Fruit fly (Drosophila melanogaster) whole organism, adult: ENCODE measurements around the gene CycT.

Experiments
- CG11617 ChIP-seq: fragments of 200-800 bp; sonication (Bioruptor generic); optimal IDR thresholded peaks from 2 replicates; lab custom pipeline; 2017; ENCODE audit warnings: mild to moderate bottlenecking, missing biosample characterization, missing genetic modification reagents, missing genetic modification characterization
- CG12768 ChIP-seq: fragments of 200-800 bp; sonication (Bioruptor generic); optimal IDR thresholded peaks from 2 replicates; lab custom pipeline; 2017; ENCODE audit warnings: missing biosample characterization, missing genetic modification characterization, mild to moderate bottlenecking, moderate library complexity, missing genetic modification reagents
- CG14711 ChIP-seq: fragments of 200-800 bp; sonication (Bioruptor generic); optimal IDR thresholded peaks from 2 replicates; lab custom pipeline; 2018; ENCODE audit warnings: missing biosample characterization, mild to moderate bottlenecking, missing genetic modification characterization, moderate library complexity
- CG1620 ChIP-seq: fragments of 200-800 bp; sonication (Bioruptor generic); optimal IDR thresholded peaks from 2 replicates; lab custom pipeline; 2016; ENCODE audit warnings: missing biosample characterization, missing genetic modification characterization
- CG33017 ChIP-seq: fragments of 200-800 bp; sonication (Bioruptor generic); optimal IDR thresholded peaks from 2 replicates; lab custom pipeline; 2018; ENCODE audit warnings: missing biosample characterization, mild to moderate bottlenecking, missing genetic modification characterization, moderate library complexity
- CG5204 ChIP-seq: fragments of 200-800 bp; sonication (Bioruptor generic); optimal IDR thresholded peaks from 2 replicates; lab custom pipeline; 2016; ENCODE audit warnings: missing biosample characterization, missing genetic modification characterization
- CG7045 ChIP-seq: fragments of 200-800 bp; sonication (Bioruptor generic); optimal IDR thresholded peaks from 2 replicates; lab custom pipeline; 2017; ENCODE audit warnings: missing biosample characterization, mild to moderate bottlenecking, missing genetic modification characterization
- CG7101 ChIP-seq: fragments of 200-800 bp; sonication (Bioruptor generic); optimal IDR thresholded peaks from 2 replicates; lab custom pipeline; 2018; ENCODE audit warnings: missing biosample characterization, mild to moderate bottlenecking, missing genetic modification characterization, moderate library complexity
- Clk ChIP-seq: fragments of 200-800 bp; sonication (Bioruptor generic); optimal IDR thresholded peaks from 2 replicates; lab custom pipeline; 2017; ENCODE audit warnings: missing biosample characterization, missing genetic modification characterization
- Crg-1 ChIP-seq: fragments of 200-800 bp; sonication (Bioruptor generic); optimal IDR thresholded peaks from 2 replicates; lab custom pipeline; 2016; ENCODE audit warnings: missing biosample characterization, missing genetic modification characterization
- Hr96 ChIP-seq: fragments of 200-800 bp; sonication (Bioruptor generic); optimal IDR thresholded peaks from 2 replicates; lab custom pipeline; 2016; ENCODE audit warnings: missing biosample characterization, missing genetic modification characterization
- Mnt ChIP-seq: fragments of 200-800 bp; sonication (Bioruptor generic); optimal IDR thresholded peaks from 2 replicates; lab custom pipeline; 2016; ENCODE audit warnings: missing biosample characterization, mild to moderate bottlenecking, missing genetic modification characterization
- bab1 ChIP-seq: fragments of 200-800 bp; sonication (Bioruptor generic); optimal IDR thresholded peaks from 3 replicates; lab custom pipeline; 2019; ENCODE audit warnings: missing biosample characterization, mild to moderate bottlenecking, missing genetic modification characterization, moderate library complexity
- cic ChIP-seq: fragments of 200-800 bp; sonication (Bioruptor generic); optimal IDR thresholded peaks from 2 replicates; lab custom pipeline; 2017; ENCODE audit warnings: missing biosample characterization, mild to moderate bottlenecking, missing genetic modification characterization, moderate library complexity
- cnc ChIP-seq, 2 experiments: fragments of >200 bp; optimal IDR thresholded peaks; 2 replicates each; lab custom pipeline; 2017
- kay ChIP-seq: fragments of 200-800 bp; sonication (Bioruptor generic); peaks from one replicate; lab custom pipeline; 2016; ENCODE audit warnings: missing biosample characterization, missing genetic modification characterization, borderline replicate concordance
- ovo ChIP-seq: fragments of 200-800 bp; sonication (Bioruptor generic); optimal IDR thresholded peaks from 2 replicates; lab custom pipeline; 2016; ENCODE audit warnings: missing biosample characterization, missing genetic modification characterization
- pad ChIP-seq: fragments of 200-800 bp; sonication (Bioruptor generic); optimal IDR thresholded peaks from 3 replicates; lab custom pipeline; 2017; ENCODE audit warnings: missing biosample characterization, missing genetic modification characterization, mild to moderate bottlenecking, moderate library complexity, missing genetic modification reagents
- tj ChIP-seq: fragments of 200-800 bp; sonication (Bioruptor generic); optimal IDR thresholded peaks from 3 replicates; lab custom pipeline; 2017; ENCODE audit warnings: missing biosample characterization, mild to moderate bottlenecking, missing genetic modification characterization, moderate library complexity
- toe ChIP-seq: fragments of 200-800 bp; sonication (Bioruptor generic); optimal IDR thresholded peaks from 2 replicates; lab custom pipeline; 2016; ENCODE audit warnings: missing biosample characterization, missing genetic modification characterization

Gene CycT

DNA sequence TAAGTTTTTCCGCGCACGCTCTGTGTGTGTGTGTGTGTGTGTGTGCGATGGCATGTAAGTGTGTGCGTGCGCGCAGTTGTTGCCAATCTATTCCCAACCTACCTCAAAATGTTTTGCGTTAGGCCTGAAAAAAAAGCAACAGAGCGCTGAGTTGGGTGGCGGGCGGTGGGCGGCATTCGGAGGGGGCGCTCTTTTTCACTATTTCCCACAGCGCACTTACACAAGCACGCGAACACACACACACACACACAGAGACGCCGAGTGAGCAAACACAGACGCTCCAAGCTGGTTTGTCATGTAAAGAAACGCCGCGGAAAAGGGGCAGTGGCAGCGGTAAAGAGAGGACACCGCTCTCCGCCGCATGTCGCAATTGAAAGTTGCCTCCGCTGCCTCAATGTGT lies 14.5 kb upstream of the CycT start:
- TF ChIP-seq tj (GFP tag; lab: Kevin White, UChicago), result peak; percentile 21
- peak; percentile 30 for TF ChIP-seq CG12768 (GFP tag; lab: Kevin White, UChicago)
- peak; percentile 34 for TF ChIP-seq cic (GFP tag; lab: Kevin White, UChicago)
- TF ChIP-seq CG7045 (GFP tag; lab: Kevin White, UChicago), result peak; percentile 7
- no peak for TF ChIP-seq CG11617 (GFP tag; lab: Kevin White, UChicago)

DNA sequence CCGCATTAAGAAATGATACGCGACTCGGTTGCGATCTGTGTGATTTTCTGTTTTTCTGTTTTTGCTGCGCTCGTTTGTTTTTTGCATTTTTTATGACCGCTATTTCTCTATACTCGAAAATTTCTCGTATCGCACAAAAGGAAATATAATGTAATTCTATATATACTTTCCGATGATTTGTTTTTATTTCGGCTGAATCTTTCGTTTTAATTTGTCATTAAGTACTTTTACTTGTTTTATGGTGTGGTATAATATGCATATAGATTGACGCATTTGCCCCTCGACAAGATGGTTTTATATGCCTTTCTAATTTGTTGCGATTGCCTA lies 12.9 kb upstream of the CycT start:
- TF ChIP-seq Clk (GFP tag; lab: Kevin White, UChicago), result no peak
- no peak for TF ChIP-seq CG7045 (GFP tag; lab: Kevin White, UChicago)
- TF ChIP-seq CG12768 (GFP tag; lab: Kevin White, UChicago), result no peak
- no peak for TF ChIP-seq CG1620 (GFP tag; lab: Kevin White, UChicago)
- TF ChIP-seq tj (GFP tag; lab: Kevin White, UChicago), result peak; percentile 37
- TF ChIP-seq kay (GFP tag; lab: Kevin White, UChicago), result peak; percentile 83

DNA sequence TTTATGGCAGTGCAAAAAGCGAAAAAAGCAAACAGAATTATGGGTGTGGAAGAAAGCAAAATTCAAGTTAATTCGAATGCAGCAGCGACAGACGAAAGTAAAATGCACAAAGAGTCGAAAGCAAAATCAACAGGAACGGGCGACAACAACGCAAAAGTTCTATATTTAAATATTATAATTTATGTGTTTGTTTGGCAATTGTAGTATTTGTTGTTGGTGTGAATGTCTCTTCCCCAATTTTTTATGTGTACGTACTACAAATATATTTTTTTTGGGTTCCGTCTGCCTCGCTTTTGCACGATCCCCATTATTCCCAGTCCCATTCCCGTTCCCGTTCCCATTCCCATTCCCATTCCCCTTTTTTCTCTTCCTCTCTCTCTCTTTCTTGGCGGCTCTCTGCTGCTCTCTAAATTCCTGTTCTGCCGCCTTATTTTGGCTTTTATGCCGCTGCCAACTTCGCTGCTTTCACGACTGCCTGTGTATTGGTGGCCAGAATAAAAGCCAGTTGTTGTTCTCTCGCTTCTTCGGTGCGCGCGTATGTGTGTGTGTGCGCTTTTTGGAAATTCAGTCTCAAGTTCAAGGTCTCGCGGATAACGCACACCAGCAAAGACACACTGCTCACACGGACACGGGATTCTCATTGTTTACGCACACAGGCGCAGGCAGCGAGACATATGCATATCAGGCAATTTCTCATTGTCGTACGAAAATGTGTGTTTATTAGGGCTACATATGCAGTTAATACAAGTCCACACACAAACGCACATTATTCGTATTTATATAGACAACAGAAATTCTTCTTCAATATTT lies 12.4 kb upstream of the CycT start:
- TF ChIP-seq tj (GFP tag; lab: Kevin White, UChicago), result peak; percentile 86
- TF ChIP-seq Mnt (GFP tag; lab: Kevin White, UChicago), result no peak
- no peak for TF ChIP-seq toe (GFP tag; lab: Kevin White, UChicago)
- TF ChIP-seq CG12768 (GFP tag; lab: Kevin White, UChicago), result peak; percentile 51
- TF ChIP-seq Crg-1 (GFP tag; lab: Kevin White, UChicago), result no peak
- TF ChIP-seq ovo, result no peak
- TF ChIP-seq CG7101 (tag; lab: Kevin White, UChicago), result no peak
- TF ChIP-seq CG5204 (GFP tag; lab: Kevin White, UChicago), result no peak
- TF ChIP-seq CG7045 (GFP tag; lab: Kevin White, UChicago), result no peak
- TF ChIP-seq pad, result peak; percentile 43
- no peak for TF ChIP-seq CG14711
- TF ChIP-seq cnc (optimal IDR thresholded peaks at IDR 0.05; lab: Kevin White, UChicago), result no peak
- TF ChIP-seq CG1620 (GFP tag; lab: Kevin White, UChicago), result no peak
- TF ChIP-seq CG33017 (tag; lab: Kevin White, UChicago), result no peak
- no peak for TF ChIP-seq kay (GFP tag; lab: Kevin White, UChicago)
- no peak for TF ChIP-seq CG11617 (GFP tag; lab: Kevin White, UChicago)
- no peak for TF ChIP-seq Hr96 (GFP tag; lab: Kevin White, UChicago)
- TF ChIP-seq Clk (GFP tag; lab: Kevin White, UChicago), result no peak
- TF ChIP-seq bab1 (GFP tag; lab: Kevin White, UChicago), result no peak
- TF ChIP-seq cic (GFP tag; lab: Kevin White, UChicago), result no peak

DNA sequence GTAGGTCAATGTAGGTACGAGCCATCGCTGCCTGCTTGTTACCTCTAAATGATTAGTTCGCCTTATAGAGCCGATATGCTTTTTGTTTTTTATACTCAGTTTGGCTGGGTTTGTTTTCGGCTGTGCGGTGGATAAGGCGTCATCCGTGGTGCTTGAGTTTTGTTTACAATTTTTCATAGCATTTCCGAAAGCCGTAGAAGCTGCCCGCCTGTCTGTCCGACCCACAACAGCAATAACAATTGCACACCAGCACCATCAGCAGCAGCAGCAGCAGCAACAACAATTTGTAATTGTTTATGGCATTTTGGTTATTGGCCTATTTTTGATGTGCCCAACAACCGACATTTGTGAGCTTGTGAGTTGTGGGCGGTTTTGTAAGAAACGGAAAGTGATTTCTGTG lies 11.1 kb upstream of the CycT start:
- TF ChIP-seq cnc (optimal IDR thresholded peaks at IDR 0.05; lab: Kevin White, UChicago) (no peak), toe (GFP tag; lab: Kevin White, UChicago) (no peak), tj (GFP tag; lab: Kevin White, UChicago) (no peak), CG12768 (GFP tag; lab: Kevin White, UChicago) (no peak), CG7045 (GFP tag; lab: Kevin White, UChicago) (no peak), Hr96 (GFP tag; lab: Kevin White, UChicago) (no peak), Mnt (GFP tag; lab: Kevin White, UChicago) (no peak), CG11617 (GFP tag; lab: Kevin White, UChicago) (no peak), CG5204 (GFP tag; lab: Kevin White, UChicago) (no peak), ovo (no peak), CG14711 (no peak), CG1620 (GFP tag; lab: Kevin White, UChicago) (no peak)

DNA sequence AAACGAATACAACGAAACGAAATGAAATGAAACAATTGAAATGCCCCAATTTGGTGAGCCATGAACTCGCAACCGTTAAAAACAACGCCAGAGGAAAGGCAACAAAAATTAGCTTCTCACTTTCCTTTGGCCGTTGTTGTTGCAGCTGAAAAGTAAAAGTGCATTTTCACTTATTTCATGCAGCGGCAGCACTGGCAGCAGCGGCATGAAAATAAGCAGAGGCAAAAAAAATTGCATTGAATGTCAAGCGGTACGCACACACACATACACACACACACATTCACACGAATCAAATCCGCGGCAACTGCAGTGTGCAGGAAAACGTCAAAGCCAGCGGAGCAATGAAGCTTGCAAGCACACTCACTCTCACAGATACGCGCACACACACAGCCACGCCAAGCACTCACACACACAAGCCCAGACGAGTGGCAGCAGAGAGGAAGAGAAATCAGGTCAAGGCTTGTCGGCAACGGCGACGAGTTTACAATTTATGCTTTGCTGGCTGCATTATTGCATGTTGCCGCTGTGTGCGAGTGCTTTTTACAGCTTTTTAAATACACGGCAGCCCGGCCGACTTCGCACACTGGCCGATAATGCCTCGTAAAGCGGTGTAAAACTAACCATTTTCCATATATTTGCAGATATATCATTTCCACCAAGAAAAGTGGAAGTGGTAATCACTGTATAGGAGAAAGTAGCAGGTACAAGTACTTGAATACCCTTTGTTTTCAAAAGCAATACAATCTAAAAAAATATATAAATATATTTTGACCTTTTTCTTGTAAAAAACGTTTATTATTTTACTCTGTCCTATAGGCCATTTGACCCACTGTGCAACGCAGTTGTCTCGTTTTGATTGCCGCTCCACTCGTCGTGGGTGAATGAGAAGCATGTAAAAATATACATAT lies 9.0 kb upstream of the CycT start:
- TF ChIP-seq CG11617 (GFP tag; lab: Kevin White, UChicago) (peak; percentile 8), tj (GFP tag; lab: Kevin White, UChicago) (peak; percentile 87), CG1620 (GFP tag; lab: Kevin White, UChicago) (no peak), cic (GFP tag; lab: Kevin White, UChicago) (peak; percentile 19), Hr96 (GFP tag; lab: Kevin White, UChicago) (no peak), kay (GFP tag; lab: Kevin White, UChicago) (peak; percentile 19), CG14711 (peak; percentile 41), CG7101 (tag; lab: Kevin White, UChicago) (peak; percentile 49), pad (peak; percentile 51), toe (GFP tag; lab: Kevin White, UChicago) (peak; percentile 20), CG7045 (GFP tag; lab: Kevin White, UChicago) (peak; percentile 62), Clk (GFP tag; lab: Kevin White, UChicago) (no peak), ovo (no peak), Crg-1 (GFP tag; lab: Kevin White, UChicago) (no peak), Mnt (GFP tag; lab: Kevin White, UChicago) (no peak), CG12768 (GFP tag; lab: Kevin White, UChicago) (peak; percentile 75), CG33017 (tag; lab: Kevin White, UChicago) (peak; percentile 41), CG5204 (GFP tag; lab: Kevin White, UChicago) (no peak), cnc (optimal IDR thresholded peaks at IDR 0.05; lab: Kevin White, UChicago) (no peak), bab1 (GFP tag; lab: Kevin White, UChicago) (peak; percentile 36)
